Fruit fly (Drosophila melanogaster) S2 (cell line): ENCODE data around the gene Srg3.

Experiments
- CG8478 ChIP-seq: fragments of >200 bp; optimal IDR thresholded peaks from 2 replicates; lab custom pipeline; 2018
- CTCF ChIP-seq, 2 experiments: fragments of >200 bp; optimal IDR thresholded peaks; 2 replicates each; lab custom pipeline; 2018

Gene Srg3

dm6 chr3L:9442625-9443282, at the start of gene Srg3:
TSS of gene Srg3 (plus strand) at chr3L:9443232.
- no peak for TF ChIP-seq CG8478 (lab: Kevin White, UChicago)
- peak in 1 of 2 experiments; percentile 16 for TF ChIP-seq CTCF (optimal IDR thresholded peaks at IDR 0.05; lab: Kevin White, UChicago)

- TF ChIP-seq CG8478 (lab: Kevin White, UChicago), result no peak
- no peak for TF ChIP-seq CTCF (optimal IDR thresholded peaks at IDR 0.05; lab: Kevin White, UChicago)
These were observed 47.0 kb upstream of the Srg3 start for dm6 chr3L:9396038-9396437.

dm6 chr3L:9396704-9397103, 46.3 kb upstream of the Srg3 start:
- TF ChIP-seq CTCF (optimal IDR thresholded peaks at IDR 0.05; lab: Kevin White, UChicago) (no peak), CG8478 (lab: Kevin White, UChicago) (no peak)

dm6 chr3L:9397156-9397555, 45.9 kb upstream of the Srg3 start:
- TF ChIP-seq CTCF (optimal IDR thresholded peaks at IDR 0.05; lab: Kevin White, UChicago), result no peak
- TF ChIP-seq CG8478 (lab: Kevin White, UChicago), result no peak

dm6 chr3L:9398028-9398427, 45.0 kb upstream of the Srg3 start:
- TF ChIP-seq CTCF (optimal IDR thresholded peaks at IDR 0.05; lab: Kevin White, UChicago), result no peak
- no peak for TF ChIP-seq CG8478 (lab: Kevin White, UChicago)

dm6 chr3L:9398435-9398981, 44.5 kb upstream of the Srg3 start:
- TF ChIP-seq CTCF (optimal IDR thresholded peaks at IDR 0.05; lab: Kevin White, UChicago) (no peak), CG8478 (lab: Kevin White, UChicago) (no peak)

dm6 chr3L:9399013-9399750, 43.9 kb upstream of the Srg3 start, which contains the start of gene CG4080:
TSS of gene CG4080 (minus strand) at chr3L:9399227.
- TF ChIP-seq CTCF (optimal IDR thresholded peaks at IDR 0.05; lab: Kevin White, UChicago) (peak in 1 of 2 experiments; percentile 10), CG8478 (lab: Kevin White, UChicago) (no peak)

dm6 chr3L:9399855-9400254, 43.2 kb upstream of the Srg3 start:
- no peak for TF ChIP-seq CG8478 (lab: Kevin White, UChicago)
- TF ChIP-seq CTCF (optimal IDR thresholded peaks at IDR 0.05; lab: Kevin White, UChicago), result no peak

- TF ChIP-seq CG8478 (lab: Kevin White, UChicago) (no peak), CTCF (optimal IDR thresholded peaks at IDR 0.05; lab: Kevin White, UChicago) (no peak)
These were observed 42.2 kb upstream of the Srg3 start for dm6 chr3L:9400697-9401353.

- peak in 1 of 2 experiments; percentile 36 for TF ChIP-seq CTCF (optimal IDR thresholded peaks at IDR 0.05; lab: Kevin White, UChicago)
- TF ChIP-seq CG8478 (lab: Kevin White, UChicago), result no peak
These were observed 41.5 kb upstream of the Srg3 start for dm6 chr3L:9401354-9402156.

- TF ChIP-seq CTCF (optimal IDR thresholded peaks at IDR 0.05; lab: Kevin White, UChicago) (peak in 1 of 2 experiments; percentile 12), CG8478 (lab: Kevin White, UChicago) (no peak)
These were observed 40.7 kb upstream of the Srg3 start, which contains the start of gene eIF4E1 for dm6 chr3L:9402157-9402890. TSS of gene eIF4E1 (minus strand) at chr3L:9402460.

- no peak for TF ChIP-seq CG8478 (lab: Kevin White, UChicago)
- no peak for TF ChIP-seq CTCF (optimal IDR thresholded peaks at IDR 0.05; lab: Kevin White, UChicago)
These were observed 38.5 kb upstream of the Srg3 start, which contains the start of gene Cpr67B for dm6 chr3L:9404497-9404896. TSS of gene Cpr67B (plus strand) at chr3L:9404797.

dm6 chr3L:9410030-9410589, 32.9 kb upstream of the Srg3 start:
- TF ChIP-seq CTCF (optimal IDR thresholded peaks at IDR 0.05; lab: Kevin White, UChicago), result no peak
- no peak for TF ChIP-seq CG8478 (lab: Kevin White, UChicago)
